Worm (Caenorhabditis elegans) whole organism, midembryonic: ENCODE results near the gene F40G9.19.

Experiments
- cog-1 ChIP-seq: sonication (generic microtip); optimal IDR thresholded peaks from 2 replicates; lab custom pipeline; 2016; ENCODE audit warnings: missing genetic modification characterization, missing compliant biosample characterization
- klf-2 ChIP-seq: fragments of 200-800 bp; sonication (Bioruptor generic); conservative IDR thresholded peaks from 2 replicates; pipeline ENCODE4 v1.3.6; 2022; ENCODE audit warnings: missing genetic modification reagents, missing genetic modification characterization, missing compliant biosample characterization
- med-1 ChIP-seq: sonication (generic microtip); optimal IDR thresholded peaks from 2 replicates; lab custom pipeline; 2017; ENCODE audit warnings: missing genetic modification characterization, mild to moderate bottlenecking, missing compliant biosample characterization, antibody characterized with exemption, missing genetic modification reagents; ENCODE audit not compliant: insufficient read depth
- ref-1 ChIP-seq: fragments of 200-800 bp; sonication (Bioruptor generic); conservative IDR thresholded peaks from 2 replicates; pipeline ENCODE4 v1.3.6; 2022; ENCODE audit warnings: missing genetic modification reagents, missing genetic modification characterization, missing compliant biosample characterization
- tab-1 ChIP-seq: fragments of 200-800 bp; sonication (Bioruptor generic); IDR thresholded peaks from 2 replicates; pipeline ENCODE4 v1.3.6; 2022; ENCODE audit warnings: missing genetic modification characterization, missing compliant biosample characterization
- ztf-29 ChIP-seq: fragments of 200-800 bp; sonication (Bioruptor generic); IDR thresholded peaks from 2 replicates; pipeline ENCODE4 v1.3.6; 2022; ENCODE audit warnings: missing genetic modification reagents, missing genetic modification characterization, missing compliant biosample characterization

DNA sequence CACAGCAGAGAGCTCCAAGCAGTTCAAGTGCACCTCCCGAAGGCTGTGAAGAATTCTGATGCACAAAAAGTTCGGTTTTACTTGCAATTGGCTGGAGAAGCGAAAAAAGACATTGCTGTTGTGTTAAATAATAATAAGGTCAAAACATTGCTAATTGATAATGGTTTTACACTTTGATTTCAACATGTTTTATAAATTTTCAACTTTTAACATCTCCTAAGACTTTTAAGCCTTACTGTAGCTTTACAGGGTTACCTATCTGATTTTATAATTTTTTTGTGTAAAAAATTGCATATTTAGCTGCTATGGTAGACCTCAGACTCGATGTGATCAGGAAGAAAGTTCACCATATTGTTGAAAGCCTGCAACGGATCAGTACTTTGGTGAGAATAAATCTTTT lies 39.4 kb upstream of the F40G9.19 start, which contains the start of gene pals-25:
- TF ChIP-seq klf-2 (no peak), tab-1 (no peak), med-1 (GFP tag; lab: Kevin White, UChicago) (no peak), ztf-29 (GFP tag; lab: Robert Waterston, UW) (no peak), ref-1 (GFP tag; lab: Robert Waterston, UW) (no peak), cog-1 (no peak)
